Worm (Caenorhabditis elegans) whole organism, L3 larva: Measurements from ENCODE around the gene srh-127.

Experiments used
- aly-2 ChIP-seq: fragments of 150-350 bp; optimal IDR thresholded peaks from 2 replicates; lab custom pipeline; 2014; ENCODE audit warnings: missing biosample characterization, missing genetic modification characterization
- ama-1 ChIP-seq: fragments of 150-350 bp; optimal IDR thresholded peaks from 2 replicates; lab custom pipeline; 2018
- ceh-16 ChIP-seq: sonication (generic microtip); optimal IDR thresholded peaks from 2 replicates; lab custom pipeline; 2017; ENCODE audit warnings: missing biosample characterization, missing genetic modification characterization
- ceh-28 ChIP-seq: fragments of 150-350 bp; optimal IDR thresholded peaks from 2 replicates; lab custom pipeline; 2014; ENCODE audit warnings: missing biosample characterization, missing genetic modification reagents, missing genetic modification characterization
- ceh-9 ChIP-seq: sonication (generic microtip); optimal IDR thresholded peaks from 2 replicates; lab custom pipeline; 2018; ENCODE audit warnings: missing biosample characterization, missing genetic modification characterization
- daf-12 ChIP-seq: fragments of 150-350 bp; optimal IDR thresholded peaks from 2 replicates; lab custom pipeline; 2014; ENCODE audit warnings: missing biosample characterization, missing genetic modification reagents, missing genetic modification characterization
- egl-27 ChIP-seq: sonication (generic microtip); optimal IDR thresholded peaks from 4 replicates; lab custom pipeline; 2017; ENCODE audit warnings: missing biosample characterization, missing genetic modification reagents, missing genetic modification characterization
- egl-5 ChIP-seq: fragments of 150-350 bp; optimal IDR thresholded peaks from 2 replicates; lab custom pipeline; 2017; ENCODE audit warnings: missing biosample characterization, missing genetic modification reagents, missing genetic modification characterization, inconsistent platforms
- elt-1 ChIP-seq: fragments of 150-350 bp; optimal IDR thresholded peaks from 2 replicates; lab custom pipeline; 2014; ENCODE audit warnings: missing biosample characterization, missing genetic modification characterization
- elt-2 ChIP-seq: sonication (generic microtip); optimal IDR thresholded peaks from 2 replicates; lab custom pipeline; 2016; ENCODE audit warnings: missing genetic modification reagents, mild to moderate bottlenecking, missing genetic modification characterization, missing compliant biosample characterization
- elt-3 ChIP-seq, 3 experiments: fragments of 150-350 bp in 1 of 3; sonication (generic microtip) in 2 of 3; optimal IDR thresholded peaks; 2 replicates in 2 of 3; 4 replicates in 1 of 3; lab custom pipeline; 2014 to 2017; ENCODE audit warnings: missing biosample characterization in 3 of 3, missing genetic modification characterization in 3 of 3
- fkh-10 ChIP-seq: sonication (generic microtip); optimal IDR thresholded peaks from 2 replicates; lab custom pipeline; 2017; ENCODE audit warnings: missing biosample characterization, missing genetic modification reagents, missing genetic modification characterization
- fkh-2 ChIP-seq: fragments of 150-350 bp; optimal IDR thresholded peaks from 2 replicates; lab custom pipeline; 2014; ENCODE audit warnings: missing biosample characterization, missing genetic modification reagents, missing genetic modification characterization
- hmg-11 ChIP-seq: sonication (generic microtip); optimal IDR thresholded peaks from 2 replicates; lab custom pipeline; 2016; ENCODE audit warnings: missing genetic modification characterization, missing compliant biosample characterization
- jun-1 ChIP-seq: fragments of 150-350 bp; optimal IDR thresholded peaks from 2 replicates; lab custom pipeline; 2014; ENCODE audit warnings: missing biosample characterization, missing genetic modification reagents, missing genetic modification characterization
- lin-15B ChIP-seq: fragments of 150-350 bp; optimal IDR thresholded peaks from 2 replicates; lab custom pipeline; 2014; ENCODE audit warnings: missing biosample characterization, missing genetic modification characterization
- lin-39 ChIP-seq: fragments of 150-350 bp; optimal IDR thresholded peaks from 2 replicates; lab custom pipeline; 2018; ENCODE audit warnings: missing biosample characterization, missing genetic modification reagents, missing genetic modification characterization
- lsy-12 ChIP-seq: sonication (generic microtip); optimal IDR thresholded peaks from 2 replicates; lab custom pipeline; 2016; ENCODE audit warnings: mild to moderate bottlenecking, missing genetic modification characterization, missing compliant biosample characterization
- mdl-1 ChIP-seq: fragments of 150-350 bp; optimal IDR thresholded peaks from 2 replicates; lab custom pipeline; 2014; ENCODE audit warnings: missing biosample characterization, missing genetic modification characterization
- nfya-1 ChIP-seq: sonication (generic microtip); optimal IDR thresholded peaks from 2 replicates; lab custom pipeline; 2017; ENCODE audit warnings: missing genetic modification characterization, mild to moderate bottlenecking, missing compliant biosample characterization, antibody characterized with exemption, moderate library complexity; ENCODE audit not compliant: insufficient read depth
- nhr-11 ChIP-seq: fragments of 150-350 bp; optimal IDR thresholded peaks from 2 replicates; lab custom pipeline; 2014; ENCODE audit warnings: missing biosample characterization, missing genetic modification characterization
- nhr-12 ChIP-seq: fragments of 150-350 bp; optimal IDR thresholded peaks from 2 replicates; lab custom pipeline; 2014; ENCODE audit warnings: missing biosample characterization, missing genetic modification characterization
- nhr-23 ChIP-seq: fragments of 150-350 bp; optimal IDR thresholded peaks from 2 replicates; lab custom pipeline; 2014; ENCODE audit warnings: missing biosample characterization, missing genetic modification reagents, missing genetic modification characterization
- nhr-25 ChIP-seq: sonication (generic microtip); optimal IDR thresholded peaks from 2 replicates; lab custom pipeline; 2017; ENCODE audit warnings: missing biosample characterization, missing genetic modification characterization
- nhr-28 ChIP-seq: fragments of 150-350 bp; optimal IDR thresholded peaks from 2 replicates; lab custom pipeline; 2014; ENCODE audit warnings: missing biosample characterization, missing genetic modification characterization
- nhr-67 ChIP-seq: fragments of 150-350 bp; optimal IDR thresholded peaks from 2 replicates; lab custom pipeline; 2014; ENCODE audit warnings: missing biosample characterization, missing genetic modification characterization
- nhr-77 ChIP-seq: fragments of 150-350 bp; optimal IDR thresholded peaks from 2 replicates; lab custom pipeline; 2014; ENCODE audit warnings: missing biosample characterization, missing genetic modification characterization
- pha-4 ChIP-seq: fragments of 150-350 bp; optimal IDR thresholded peaks from 2 replicates; lab custom pipeline; 2014; ENCODE audit warnings: missing biosample characterization, missing genetic modification reagents, missing genetic modification characterization
- skn-1 ChIP-seq: fragments of 150-350 bp; optimal IDR thresholded peaks from 2 replicates; lab custom pipeline; 2014; ENCODE audit warnings: missing biosample characterization, missing genetic modification characterization
- snpc-4 ChIP-seq: fragments of 150-350 bp; optimal IDR thresholded peaks from 2 replicates; lab custom pipeline; 2014; ENCODE audit warnings: missing biosample characterization, missing genetic modification characterization
- tbx-2 ChIP-seq: sonication (generic microtip); optimal IDR thresholded peaks from 2 replicates; lab custom pipeline; 2016; ENCODE audit warnings: mild to moderate bottlenecking, missing genetic modification characterization, missing compliant biosample characterization
- unc-39 ChIP-seq: sonication (generic microtip); optimal IDR thresholded peaks from 4 replicates; lab custom pipeline; 2017; ENCODE audit warnings: missing biosample characterization, missing genetic modification characterization
- unc-62 ChIP-seq: fragments of 150-350 bp; sonication (generic microtip); optimal IDR thresholded peaks from 4 replicates; lab custom pipeline; 2014; ENCODE audit warnings: missing biosample characterization, missing genetic modification reagents, missing genetic modification characterization
- zag-1 ChIP-seq: fragments of 150-350 bp; optimal IDR thresholded peaks from 2 replicates; lab custom pipeline; 2014; ENCODE audit warnings: missing biosample characterization, missing genetic modification characterization
- ztf-11 ChIP-seq: fragments of 150-350 bp; optimal IDR thresholded peaks from 2 replicates; lab custom pipeline; 2014; ENCODE audit warnings: missing biosample characterization, missing genetic modification characterization
- ztf-4 ChIP-seq: fragments of 150-350 bp; optimal IDR thresholded peaks from 2 replicates; lab custom pipeline; 2014; ENCODE audit warnings: missing biosample characterization, missing genetic modification characterization

The srh-127 gene

ce11 chrV:2899867-2900266 is 6.8 kb downstream of the srh-127 start, which contains the start of gene str-46:
Gene str-46 (minus strand): TSS chrV:2899967.
- TF ChIP-seq daf-12 (tag; lab: Kevin White, UChicago) (no peak), lsy-12 (no peak), ceh-28 (tag; lab: Kevin White, UChicago) (no peak), egl-27 (tag; lab: Kevin White, UChicago) (no peak), tbx-2 (tag; lab: Kevin White, UChicago) (no peak), nhr-77 (tag; lab: Kevin White, UChicago) (no peak), ama-1 (lab: Kevin White, UChicago) (no peak), jun-1 (no peak), ztf-11 (tag; lab: Kevin White, UChicago) (no peak), elt-2 (no peak), ceh-16 (tag; lab: Kevin White, UChicago) (no peak), nhr-67 (no peak), hmg-11 (tag; lab: Kevin White, UChicago) (no peak), nfya-1 (tag; lab: Kevin White, UChicago) (no peak), unc-39 (tag; lab: Kevin White, UChicago) (no peak), unc-62 (GFP tag; lab: Kevin White, UChicago) (no peak), elt-3 (tag; optimal IDR thresholded peaks at IDR 0.05; lab: Kevin White, UChicago) (no peak)

ce11 chrV:2903227-2903626 is 10.2 kb downstream of the srh-127 start, which contains the start of gene C31B8.7:
Gene C31B8.7 (minus strand): TSS chrV:2903327.
- no peak for TF ChIP-seq lin-15B (tag; lab: Kevin White, UChicago)
- no peak for TF ChIP-seq nhr-25 (tag; lab: Kevin White, UChicago)
- no peak for TF ChIP-seq jun-1
- no peak for TF ChIP-seq ama-1 (lab: Kevin White, UChicago)
- no peak for TF ChIP-seq fkh-2
- TF ChIP-seq fkh-10 = no peak

ce11 chrV:2909525-2909924 is 16.4 kb downstream of the srh-127 start, which contains the start of gene zmp-3:
Gene zmp-3 (minus strand): TSS chrV:2909625.
- TF ChIP-seq ceh-16 (tag; lab: Kevin White, UChicago) (no peak), fkh-10 (no peak), elt-1 (tag; lab: Kevin White, UChicago) (no peak), tbx-2 (tag; lab: Kevin White, UChicago) (no peak), ztf-4 (no peak), nhr-23 (no peak), lsy-12 (no peak), pha-4 (tag; lab: Kevin White, UChicago) (no peak)

ce11 chrV:2912901-2913300 is 19.8 kb downstream of the srh-127 start, which contains the start of gene C31B8.9:
Gene C31B8.9 (minus strand): TSS chrV:2913001.
- no peak for TF ChIP-seq snpc-4 (tag; lab: Kevin White, UChicago)
- TF ChIP-seq elt-1 (tag; lab: Kevin White, UChicago) = no peak
- no peak for TF ChIP-seq nfya-1 (tag; lab: Kevin White, UChicago)
- TF ChIP-seq mdl-1 = no peak
- TF ChIP-seq nhr-28 (tag; lab: Kevin White, UChicago) = no peak
- TF ChIP-seq unc-39 (tag; lab: Kevin White, UChicago) = no peak

ce11 chrV:2913948-2914347 is 20.9 kb downstream of the srh-127 start, which contains the start of gene srh-146:
Gene srh-146 (plus strand): TSS chrV:2914248.
- TF ChIP-seq pha-4 (tag; lab: Kevin White, UChicago) (no peak), ceh-16 (tag; lab: Kevin White, UChicago) (no peak), elt-1 (tag; lab: Kevin White, UChicago) (no peak), nhr-11 (tag; lab: Kevin White, UChicago) (no peak), nhr-77 (tag; lab: Kevin White, UChicago) (no peak), ceh-28 (tag; lab: Kevin White, UChicago) (no peak), nhr-25 (tag; lab: Kevin White, UChicago) (no peak), ama-1 (lab: Kevin White, UChicago) (no peak), nhr-12 (no peak), zag-1 (tag; lab: Kevin White, UChicago) (no peak)

ce11 chrV:2920125-2920524 is 27.0 kb downstream of the srh-127 start:
- TF ChIP-seq elt-1 (tag; lab: Kevin White, UChicago) (no peak), pha-4 (tag; lab: Kevin White, UChicago) (no peak), ceh-9 (no peak), nhr-67 (no peak), aly-2 (tag; lab: Kevin White, UChicago) (no peak), lin-39 (no peak), egl-27 (tag; lab: Kevin White, UChicago) (no peak), mdl-1 (no peak), skn-1 (tag; lab: Kevin White, UChicago) (no peak), egl-5 (tag; lab: Kevin White, UChicago) (no peak), nhr-77 (tag; lab: Kevin White, UChicago) (no peak), nhr-28 (tag; lab: Kevin White, UChicago) (no peak), unc-62 (GFP tag; lab: Kevin White, UChicago) (no peak), snpc-4 (tag; lab: Kevin White, UChicago) (no peak), hmg-11 (tag; lab: Kevin White, UChicago) (no peak), elt-2 (no peak), elt-3 (tag; optimal IDR thresholded peaks at IDR 0.05; lab: Kevin White, UChicago) (no peak)
